Fruit fly (Drosophila melanogaster): ENCODE data around the gene CG32121.
A peak's percentile ranks its signal among the peaks of the same experiment; 100 is the strongest.

- TF ChIP-seq h (GFP tag; optimal IDR thresholded peaks at IDR 0.05) = no peak
- no peak for TF ChIP-seq Myc (optimal IDR thresholded peaks at IDR 0.05)
- no peak for TF ChIP-seq pan (optimal IDR thresholded peaks at IDR 0.05)
- TF ChIP-seq Sp1 (GFP tag; optimal IDR thresholded peaks at IDR 0.05) = peak; percentile 68
- no peak for TF ChIP-seq Jra (GFP tag; optimal IDR thresholded peaks at IDR 0.05)
- no peak for TF ChIP-seq fru (GFP tag; optimal IDR thresholded peaks at IDR 0.05)
- no peak for TF ChIP-seq Vsx2 (GFP tag; optimal IDR thresholded peaks at IDR 0.05; ENCODE audit: partially characterized antibody)
Measured at dm6 chr3L:13442400-13442799, 20.3 kb upstream of the CG32121 start, which contains the start of gene cmb.
